Worm (Caenorhabditis elegans) whole organism, L3 larva: ENCODE results near the gene col-38.

Experiments used
- ceh-28 ChIP-seq: fragments of 150-350 bp; optimal IDR thresholded peaks from 2 replicates; lab custom pipeline; 2014; ENCODE audit warnings: missing biosample characterization, missing genetic modification reagents, missing genetic modification characterization
- ceh-82 ChIP-seq: fragments of 150-350 bp; optimal IDR thresholded peaks from 2 replicates; lab custom pipeline; 2014; ENCODE audit warnings: missing biosample characterization, missing genetic modification characterization
- ceh-9 ChIP-seq: sonication (generic microtip); optimal IDR thresholded peaks from 2 replicates; lab custom pipeline; 2018; ENCODE audit warnings: missing biosample characterization, missing genetic modification characterization
- lin-39 ChIP-seq: fragments of 150-350 bp; optimal IDR thresholded peaks from 2 replicates; lab custom pipeline; 2018; ENCODE audit warnings: missing biosample characterization, missing genetic modification reagents, missing genetic modification characterization
- mdl-1 ChIP-seq: fragments of 150-350 bp; optimal IDR thresholded peaks from 2 replicates; lab custom pipeline; 2014; ENCODE audit warnings: missing biosample characterization, missing genetic modification characterization
- nhr-12 ChIP-seq: fragments of 150-350 bp; optimal IDR thresholded peaks from 2 replicates; lab custom pipeline; 2014; ENCODE audit warnings: missing biosample characterization, missing genetic modification characterization
- skn-1 ChIP-seq: fragments of 150-350 bp; optimal IDR thresholded peaks from 2 replicates; lab custom pipeline; 2014; ENCODE audit warnings: missing biosample characterization, missing genetic modification characterization
- ztf-4 ChIP-seq: fragments of 150-350 bp; optimal IDR thresholded peaks from 2 replicates; lab custom pipeline; 2014; ENCODE audit warnings: missing biosample characterization, missing genetic modification characterization

- no peak for TF ChIP-seq nhr-12 (tag; lab: Kevin White, UChicago)
- TF ChIP-seq lin-39 (tag; lab: Kevin White, UChicago) = no peak
- no peak for TF ChIP-seq ceh-28 (tag; lab: Kevin White, UChicago)
- TF ChIP-seq ztf-4 (tag; lab: Kevin White, UChicago) = no peak
- no peak for TF ChIP-seq ceh-82
- TF ChIP-seq mdl-1 (tag; lab: Kevin White, UChicago) = no peak
- TF ChIP-seq ceh-9 (tag; lab: Kevin White, UChicago) = no peak
- no peak for TF ChIP-seq skn-1 (tag; lab: Kevin White, UChicago)
Measured at ce11 chrII:8588442-8588841, 19.6 kb upstream of the col-38 start.
